Worm (Caenorhabditis elegans) whole organism, dauer: ENCODE data around the gene F44A6.3.

Experiments used
- unc-62 ChIP-seq: sonication (generic microtip); optimal IDR thresholded peaks from 2 replicates; lab custom pipeline; 2017; ENCODE audit warnings: missing biosample characterization, missing genetic modification reagents, missing genetic modification characterization

F44A6.3 gene

ce11 chrX:10240939-10241338 lies 28.4 kb downstream of the F44A6.3 start, which contains the start of gene str-74:
Gene str-74 (minus strand): TSS chrX:10241039.
- TF ChIP-seq unc-62 (GFP tag; lab: Kevin White, UChicago): no peak

- TF ChIP-seq unc-62 (GFP tag; lab: Kevin White, UChicago): no peak
These were observed 33.0 kb downstream of the F44A6.3 start for ce11 chrX:10245617-10246016.

- TF ChIP-seq unc-62 (GFP tag; lab: Kevin White, UChicago): no peak
These were observed 37.1 kb downstream of the F44A6.3 start for ce11 chrX:10249685-10250084.

- TF ChIP-seq unc-62 (GFP tag; lab: Kevin White, UChicago): no peak
These were observed 40.2 kb downstream of the F44A6.3 start, which contains the start of gene C14H10.2 for ce11 chrX:10252781-10253180. Gene C14H10.2 (minus strand): TSS chrX:10252881.

- TF ChIP-seq unc-62 (GFP tag; lab: Kevin White, UChicago): no peak
These were observed 41.5 kb downstream of the F44A6.3 start for ce11 chrX:10254068-10254467.

- no peak for TF ChIP-seq unc-62 (GFP tag; lab: Kevin White, UChicago)
These were observed 47.5 kb downstream of the F44A6.3 start, which contains the start of gene C32A9.1 for ce11 chrX:10260035-10260434. Gene C32A9.1 (minus strand): TSS chrX:10260135.

ce11 chrX:10262299-10262698 lies 49.7 kb downstream of the F44A6.3 start:
- no peak for TF ChIP-seq unc-62 (GFP tag; lab: Kevin White, UChicago)
